Worm (Caenorhabditis elegans): ENCODE measurements around the gene nos-3.

nos-3 gene

DNA sequence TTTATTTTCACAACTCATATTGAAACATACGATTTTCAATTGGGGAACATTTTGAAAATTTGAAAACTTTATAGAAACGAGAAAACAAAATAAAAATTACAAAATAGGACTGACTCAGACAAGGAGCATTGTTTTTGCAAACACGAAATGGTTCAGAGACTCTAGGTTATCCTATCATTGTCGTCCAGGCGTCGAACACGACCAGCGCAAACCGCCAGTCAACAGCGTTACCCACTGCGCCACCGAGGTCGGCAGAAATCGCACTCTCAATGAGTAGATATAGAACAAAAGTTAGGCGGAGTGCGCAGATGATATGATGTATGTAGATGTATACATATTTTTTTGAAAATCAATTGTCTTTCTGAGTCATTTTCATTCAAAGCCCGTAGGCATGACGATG is 28.5 kb downstream of the nos-3 start (continued):
- peak; percentile 74 for TF ChIP-seq unc-130 (GFP tag; optimal IDR thresholded peaks at IDR 0.05)
- no peak for TF ChIP-seq F10B5.3 (tag; optimal IDR thresholded peaks at IDR 0.05)
- TF ChIP-seq cey-2 (tag; optimal IDR thresholded peaks at IDR 0.05; ENCODE audit: borderline replicate concordance, insufficient read depth): no peak
- TF ChIP-seq php-3 (GFP tag; IDR thresholded peaks at IDR 0.05): no peak; the same call in none of the 2 replicates
- peak; percentile 74 for TF ChIP-seq gei-8 (GFP tag; optimal IDR thresholded peaks at IDR 0.05)
- peak; percentile 84 for TF ChIP-seq madf-9 (GFP tag; conservative IDR thresholded peaks at IDR 0.05)
- peak; percentile 98 for TF ChIP-seq aha-1 (tag)
- peak; percentile 91 for TF ChIP-seq vab-7 (GFP tag; IDR thresholded peaks at IDR 0.05)
- TF ChIP-seq spr-1 (tag; optimal IDR thresholded peaks at IDR 0.05): peak; percentile 72
- TF ChIP-seq daf-19 (GFP tag; conservative IDR thresholded peaks at IDR 0.05): 0 out of 2 replicates have a peak, but pooled peaks have one; percentile 23
- no peak for TF ChIP-seq hlh-11 (tag; optimal IDR thresholded peaks at IDR 0.05)
- peak; percentile 33 for TF ChIP-seq ztf-7 (tag; optimal IDR thresholded peaks at IDR 0.05)
- peak; percentile 81 for TF ChIP-seq ceh-20 (GFP tag; IDR thresholded peaks at IDR 0.05)
- TF ChIP-seq duxl-1 (tag; optimal IDR thresholded peaks at IDR 0.05; ENCODE audit: poor library complexity): peak; percentile 58
- TF ChIP-seq skn-1 (tag; optimal IDR thresholded peaks at IDR 0.05): no peak
- peak; percentile 78 for TF ChIP-seq ctbp-1 (GFP tag; IDR thresholded peaks at IDR 0.05)
- no peak for TF ChIP-seq attf-4 (tag; optimal IDR thresholded peaks at IDR 0.05)
- TF ChIP-seq saeg-2 (GFP tag; IDR thresholded peaks at IDR 0.05): peak; percentile 51; the same call in 1 of the 2 replicates
- peak; percentile 53 for TF ChIP-seq mxl-3 (GFP tag; optimal IDR thresholded peaks at IDR 0.05)
- TF ChIP-seq mep-1 (tag; optimal IDR thresholded peaks at IDR 0.05): peak; percentile 63
- TF ChIP-seq mdt-29 (GFP tag; IDR thresholded peaks at IDR 0.05): peak; percentile 73
- TF ChIP-seq lin-1 (GFP tag; IDR thresholded peaks at IDR 0.05): peak; percentile 86
- peak; percentile 44 for TF ChIP-seq T20F7.1 (GFP tag; optimal IDR thresholded peaks at IDR 0.05)
- peak; percentile 20 for TF ChIP-seq zip-2 (tag; optimal IDR thresholded peaks at IDR 0.05)
- no peak for TF ChIP-seq zag-1 (tag; optimal IDR thresholded peaks at IDR 0.05)
- TF ChIP-seq F37D6.2 (tag; optimal IDR thresholded peaks at IDR 0.05): peak; percentile 51
- TF ChIP-seq lin-29 (GFP tag; IDR thresholded peaks at IDR 0.05): no peak
- TF ChIP-seq zfp-2 (tag; optimal IDR thresholded peaks at IDR 0.05): no peak
- peak; percentile 67 for TF ChIP-seq dmd-6 (GFP tag; IDR thresholded peaks at IDR 0.05)
- TF ChIP-seq ZK337.2 (GFP tag; IDR thresholded peaks at IDR 0.05): peak; percentile 55; the same call in 1 of the 2 replicates
- TF ChIP-seq tag-97 (GFP tag; IDR thresholded peaks at IDR 0.05): no peak
- TF ChIP-seq dmd-9 (GFP tag; IDR thresholded peaks at IDR 0.05): 0 out of 2 replicates have a peak, but pooled peaks have one; percentile 12
- TF ChIP-seq D1046.2 (GFP tag; IDR thresholded peaks at IDR 0.05): peak; percentile 86; the same call in 1 of the 2 replicates
- TF ChIP-seq unc-62 (GFP tag; optimal IDR thresholded peaks at IDR 0.05 in 1 of 2): no peak
- no peak for TF ChIP-seq unc-62 (tag; optimal IDR thresholded peaks at IDR 0.05)
- no peak for TF ChIP-seq zip-11 (GFP tag; IDR thresholded peaks at IDR 0.05)
- TF ChIP-seq hlh-30 (tag; optimal IDR thresholded peaks at IDR 0.05; ENCODE audit: insufficient read depth): peak; percentile 30
- TF ChIP-seq pha-4 (GFP tag; IDR thresholded peaks at IDR 0.05): peak; percentile 86
- TF ChIP-seq pha-4 (tag; optimal IDR thresholded peaks at IDR 0.05): no peak
- TF ChIP-seq nhr-48 (tag; optimal IDR thresholded peaks at IDR 0.05): peak; percentile 32
- TF ChIP-seq nhr-42 (GFP tag; IDR thresholded peaks at IDR 0.05): peak; percentile 46; the same call in 1 of the 2 replicates
- TF ChIP-seq R02D3.7 (tag; optimal IDR thresholded peaks at IDR 0.05): no peak
- peak; percentile 85 for TF ChIP-seq tra-1 (GFP tag; IDR thresholded peaks at IDR 0.05)
- 0 out of 2 replicates have a peak, but pooled peaks have one; percentile 25 for TF ChIP-seq mxl-2 (GFP tag; conservative IDR thresholded peaks at IDR 0.05)
- TF ChIP-seq F49E8.2 (tag; optimal IDR thresholded peaks at IDR 0.05; ENCODE audit: borderline replicate concordance): peak; percentile 31
- no peak for TF ChIP-seq ces-1 (GFP tag; optimal IDR thresholded peaks at IDR 0.05)
- peak; percentile 88; the same call in 1 of the 2 replicates for TF ChIP-seq nhr-41 (GFP tag; IDR thresholded peaks at IDR 0.05)
- TF ChIP-seq daf-8 (GFP tag; IDR thresholded peaks at IDR 0.05): no peak
- no peak for TF ChIP-seq lin-13 (GFP tag; optimal IDR thresholded peaks at IDR 0.05)
- TF ChIP-seq spr-3 (GFP tag; optimal IDR thresholded peaks at IDR 0.05): peak; percentile 54
- peak in 1 of 2 experiments; percentile 66 for TF ChIP-seq lsy-2 (tag; optimal IDR thresholded peaks at IDR 0.05)
